Fruit fly (Drosophila melanogaster) whole organism, embryonic: ENCODE measurements around the gene CG2120.

Experiments used
- Atf3 ChIP-seq: fragments of 200-800 bp; sonication (Bioruptor generic); optimal IDR thresholded peaks from 3 replicates; lab custom pipeline; 2016; ENCODE audit warnings: missing biosample characterization, missing genetic modification characterization
- B-H2 ChIP-seq: fragments of 200-800 bp; sonication (Bioruptor generic); optimal IDR thresholded peaks from 2 replicates; lab custom pipeline; 2018; ENCODE audit warnings: missing biosample characterization, mild to moderate bottlenecking, missing genetic modification characterization
- CG10462 ChIP-seq: fragments of 200-800 bp; sonication (Bioruptor generic); optimal IDR thresholded peaks from 2 replicates; lab custom pipeline; 2016; ENCODE audit warnings: missing biosample characterization, missing genetic modification characterization
- CG10654 ChIP-seq: fragments of 200-800 bp; sonication (Bioruptor generic); optimal IDR thresholded peaks from 2 replicates; lab custom pipeline; 2016; ENCODE audit warnings: missing biosample characterization, missing genetic modification characterization
- CG13287 ChIP-seq: fragments of 200-800 bp; sonication (Bioruptor generic); IDR thresholded peaks from 2 replicates; pipeline ENCODE4 v1.3.6; 2022; ENCODE audit warnings: missing biosample characterization, missing genetic modification characterization; ENCODE audit not compliant: partially characterized antibody
- CG13624 ChIP-seq: fragments of 200-800 bp; sonication (Bioruptor generic); optimal IDR thresholded peaks from 2 replicates; lab custom pipeline; 2016; ENCODE audit warnings: missing biosample characterization, missing genetic modification characterization
- CG14050 ChIP-seq: fragments of 200-800 bp; sonication (Bioruptor generic); IDR thresholded peaks from 3 replicates; pipeline ENCODE4 v1.3.6; 2022; ENCODE audit warnings: missing biosample characterization, missing genetic modification characterization
- CG14710 ChIP-seq: fragments of 200-800 bp; sonication (Bioruptor generic); optimal IDR thresholded peaks from 3 replicates; lab custom pipeline; 2019; ENCODE audit warnings: missing biosample characterization, mild to moderate bottlenecking, missing genetic modification characterization, moderate library complexity
- CG18011 ChIP-seq: fragments of 200-800 bp; sonication (Bioruptor generic); optimal IDR thresholded peaks from 2 replicates; lab custom pipeline; 2017; ENCODE audit warnings: missing biosample characterization, missing genetic modification characterization, mild to moderate bottlenecking, moderate library complexity, missing genotype
- CG18262 ChIP-seq: fragments of 200-800 bp; optimal IDR thresholded peaks from 3 replicates; lab custom pipeline; 2019; ENCODE audit warnings: missing biosample characterization, mild to moderate bottlenecking, missing genetic modification characterization, moderate library complexity
- CG2120 ChIP-seq: fragments of 200-800 bp; sonication (Bioruptor generic); optimal IDR thresholded peaks from 3 replicates; lab custom pipeline; 2016; ENCODE audit warnings: missing biosample characterization, missing genetic modification characterization
- CG2712 ChIP-seq: fragments of 200-800 bp; optimal IDR thresholded peaks from 3 replicates; lab custom pipeline; 2019; ENCODE audit warnings: missing biosample characterization, mild to moderate bottlenecking, missing genetic modification characterization, moderate library complexity
- CG32767 ChIP-seq: fragments of 200-800 bp; sonication (Bioruptor generic); IDR thresholded peaks from 2 replicates; pipeline ENCODE4 v1.3.6; 2022; ENCODE audit warnings: missing biosample characterization, missing genetic modification characterization
- CG3847 ChIP-seq: fragments of 200-800 bp; sonication (Bioruptor generic); IDR thresholded peaks from 2 replicates; pipeline ENCODE4 v1.3.6; 2022; ENCODE audit warnings: missing biosample characterization, missing genetic modification characterization
- CG8281 ChIP-seq: fragments of 200-800 bp; sonication (Bioruptor generic); optimal IDR thresholded peaks from 2 replicates; lab custom pipeline; 2018; ENCODE audit warnings: missing biosample characterization, mild to moderate bottlenecking, missing genetic modification characterization, moderate library complexity
- CTCF ChIP-seq: fragments of 200-800 bp; sonication (Bioruptor generic); optimal IDR thresholded peaks from 2 replicates; lab custom pipeline; 2017; ENCODE audit warnings: missing biosample characterization, mild to moderate bottlenecking, missing genetic modification characterization, moderate library complexity
- CoRest ChIP-seq: fragments of 200-800 bp; sonication (Bioruptor generic); optimal IDR thresholded peaks from 3 replicates; lab custom pipeline; 2018; ENCODE audit warnings: missing biosample characterization, mild to moderate bottlenecking, missing genetic modification characterization, moderate library complexity
- Deaf1 ChIP-seq: fragments of 200-800 bp; optimal IDR thresholded peaks from 3 replicates; lab custom pipeline; 2019; ENCODE audit warnings: missing biosample characterization, mild to moderate bottlenecking, missing genetic modification characterization, moderate library complexity
- Dref ChIP-seq: fragments of 200-800 bp; sonication (Bioruptor generic); IDR thresholded peaks from 2 replicates; pipeline ENCODE4 v1.3.6; 2022; ENCODE audit warnings: missing biosample characterization, missing genetic modification characterization
- Drgx ChIP-seq: fragments of 200-800 bp; sonication (Bioruptor generic); IDR thresholded peaks from 2 replicates; pipeline ENCODE4 v1.3.6; 2022; ENCODE audit warnings: missing biosample characterization, missing genetic modification characterization
- HmgZ ChIP-seq: fragments of 200-800 bp; sonication (Bioruptor generic); optimal IDR thresholded peaks from 2 replicates; lab custom pipeline; 2018; ENCODE audit warnings: missing biosample characterization, mild to moderate bottlenecking, missing genetic modification characterization
- MBD-R2 ChIP-seq: fragments of 200-800 bp; sonication (Bioruptor generic); IDR thresholded peaks from 2 replicates; pipeline ENCODE4 v1.3.6; 2022; ENCODE audit warnings: missing biosample characterization, missing genetic modification characterization
- MESR4 ChIP-seq: fragments of 200-800 bp; sonication (Bioruptor generic); optimal IDR thresholded peaks from 2 replicates; lab custom pipeline; 2018; ENCODE audit warnings: missing biosample characterization, mild to moderate bottlenecking, missing genetic modification characterization, moderate library complexity
- NK7.1 ChIP-seq: fragments of 200-800 bp; sonication (Bioruptor generic); optimal IDR thresholded peaks from 3 replicates; lab custom pipeline; 2016; ENCODE audit warnings: missing biosample characterization, missing genetic modification characterization
- Oaz ChIP-seq: fragments of 200-800 bp; sonication (Bioruptor generic); IDR thresholded peaks from 2 replicates; pipeline ENCODE4 v1.3.6; 2022; ENCODE audit warnings: missing biosample characterization, missing genetic modification characterization
- Six4 ChIP-seq: fragments of 200-800 bp; sonication (Bioruptor generic); optimal IDR thresholded peaks from 2 replicates; lab custom pipeline; 2016; ENCODE audit warnings: missing biosample characterization, missing genetic modification characterization
- YL-1 ChIP-seq: fragments of 200-800 bp; sonication (Bioruptor generic); optimal IDR thresholded peaks from 3 replicates; lab custom pipeline; 2017; ENCODE audit warnings: missing biosample characterization, mild to moderate bottlenecking, missing genetic modification characterization
- bbx ChIP-seq: fragments of 200-800 bp; sonication (Bioruptor generic); IDR thresholded peaks from 2 replicates; pipeline ENCODE4 v1.3.6; 2022; ENCODE audit warnings: missing biosample characterization, missing genetic modification characterization; ENCODE audit not compliant: partially characterized antibody
- cg ChIP-seq: fragments of 200-800 bp; sonication (Bioruptor generic); optimal IDR thresholded peaks from 3 replicates; lab custom pipeline; 2019; ENCODE audit warnings: missing biosample characterization, mild to moderate bottlenecking, missing genetic modification characterization, moderate library complexity
- ci ChIP-seq: fragments of 200-800 bp; sonication (Bioruptor generic); IDR thresholded peaks from 3 replicates; pipeline ENCODE4 v1.3.6; 2022; ENCODE audit warnings: missing biosample characterization, missing genetic modification characterization
- crol ChIP-seq: fragments of 200-800 bp; sonication (Bioruptor generic); IDR thresholded peaks from 2 replicates; pipeline ENCODE4 v1.3.6; 2022; ENCODE audit warnings: missing biosample characterization, missing genetic modification characterization
- crp ChIP-seq, 2 experiments: fragments of 200-800 bp; sonication (Bioruptor generic); optimal IDR thresholded peaks; 2 replicates in 1 of 2; 3 replicates in 1 of 2; lab custom pipeline; 2017; ENCODE audit warnings: missing biosample characterization in 2 of 2, missing genetic modification characterization in 2 of 2, mild to moderate bottlenecking in 1 of 2, moderate library complexity in 1 of 2
- dysf ChIP-seq: fragments of 200-800 bp; sonication (Bioruptor generic); IDR thresholded peaks from 3 replicates; pipeline ENCODE4 v1.3.6; 2022; ENCODE audit warnings: missing biosample characterization, missing genetic modification characterization
- grau ChIP-seq: fragments of 200-800 bp; optimal IDR thresholded peaks from 3 replicates; lab custom pipeline; 2019; ENCODE audit warnings: missing biosample characterization, mild to moderate bottlenecking, missing genetic modification characterization, moderate library complexity
- hb ChIP-seq: fragments of 200-800 bp; sonication (Bioruptor generic); IDR thresholded peaks from 3 replicates; pipeline ENCODE4 v1.3.6; 2022; ENCODE audit warnings: missing biosample characterization, missing genetic modification characterization; ENCODE audit not compliant: partially characterized antibody
- insv ChIP-seq, 2 experiments: fragments of 200-800 bp; sonication (Bioruptor generic); optimal IDR thresholded peaks; 3 replicates each; lab custom pipeline; 2016 to 2018; ENCODE audit warnings: missing biosample characterization in 2 of 2, missing genetic modification characterization in 2 of 2
- kah ChIP-seq: fragments of 200-800 bp; sonication (Bioruptor generic); optimal IDR thresholded peaks from 2 replicates; lab custom pipeline; 2018; ENCODE audit warnings: missing biosample characterization, mild to moderate bottlenecking, missing genetic modification characterization
- onecut ChIP-seq: fragments of 200-800 bp; sonication (Bioruptor generic); IDR thresholded peaks from 2 replicates; pipeline ENCODE4 v1.3.6; 2022; ENCODE audit warnings: missing biosample characterization, missing genetic modification characterization
- p53 ChIP-seq: fragments of 200-800 bp; sonication (Bioruptor generic); optimal IDR thresholded peaks from 2 replicates; lab custom pipeline; 2016; ENCODE audit warnings: missing biosample characterization, missing genetic modification characterization
- pzg ChIP-seq: fragments of 200-800 bp; sonication (Bioruptor generic); optimal IDR thresholded peaks from 3 replicates; lab custom pipeline; 2018; ENCODE audit warnings: missing biosample characterization, mild to moderate bottlenecking, missing genetic modification characterization, moderate library complexity
- sens ChIP-seq: fragments of 200-800 bp; sonication (Bioruptor generic); peaks from one replicate; lab custom pipeline; 2016; ENCODE audit warnings: missing biosample characterization, missing genetic modification characterization
- slou ChIP-seq: fragments of 200-800 bp; sonication (Bioruptor generic); optimal IDR thresholded peaks from 3 replicates; lab custom pipeline; 2016; ENCODE audit warnings: missing biosample characterization, missing genetic modification characterization
- sob ChIP-seq: fragments of 200-800 bp; sonication (Bioruptor generic); IDR thresholded peaks from 2 replicates; pipeline ENCODE4 v1.3.6; 2022; ENCODE audit warnings: missing biosample characterization, missing genetic modification characterization
- trem ChIP-seq: fragments of 200-800 bp; optimal IDR thresholded peaks from 3 replicates; lab custom pipeline; 2019; ENCODE audit warnings: missing biosample characterization, mild to moderate bottlenecking, missing genetic modification characterization, moderate library complexity
- tx ChIP-seq: fragments of 200-800 bp; sonication (Bioruptor generic); optimal IDR thresholded peaks from 2 replicates; lab custom pipeline; 2016; ENCODE audit warnings: missing biosample characterization, missing genetic modification characterization
- unc-4 ChIP-seq: fragments of 200-800 bp; sonication (Bioruptor generic); IDR thresholded peaks from 2 replicates; pipeline ENCODE4 v1.3.6; 2022; ENCODE audit warnings: missing biosample characterization, missing genetic modification characterization; ENCODE audit not compliant: partially characterized antibody
- usp ChIP-seq: fragments of >200 bp; optimal IDR thresholded peaks from 2 replicates; lab custom pipeline; 2017; ENCODE audit warnings: missing biosample characterization, missing genetic modification characterization
- zf30C ChIP-seq: fragments of 200-800 bp; sonication (Bioruptor generic); optimal IDR thresholded peaks from 3 replicates; lab custom pipeline; 2018; ENCODE audit warnings: missing biosample characterization, mild to moderate bottlenecking, missing genetic modification characterization

CG2120 gene

DNA sequence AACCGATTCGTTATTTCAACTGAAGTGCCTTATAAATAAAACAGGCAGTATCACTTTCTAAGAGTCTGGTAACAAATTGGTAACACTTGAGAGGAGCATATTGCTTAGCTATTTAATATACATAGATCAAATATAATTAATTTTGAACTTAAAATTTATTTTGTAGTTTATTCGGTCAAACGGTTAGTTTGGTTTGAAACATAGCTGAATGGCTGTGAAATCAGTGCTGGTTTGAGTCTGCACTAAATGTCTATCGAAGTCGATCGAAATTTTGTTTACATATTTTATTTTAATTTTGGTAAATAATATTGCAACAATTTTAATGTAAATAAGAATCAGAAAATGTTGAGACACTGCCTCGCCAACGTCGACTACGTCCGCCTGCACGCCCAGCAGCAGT lies 12.9 kb downstream of the CG2120 start, which contains the start of gene CG10959 (continued):
- TF ChIP-seq tx (GFP tag; lab: Kevin White, UChicago) (no peak), Drgx (no peak), CG18011 (GFP tag; lab: Kevin White, UChicago) (peak; percentile 23), dysf (GFP tag; lab: Robert Waterston, UW) (no peak), zf30C (GFP tag; lab: Kevin White, UChicago) (no peak), p53 (no peak), CG18262 (tag; lab: Kevin White, UChicago) (no peak), CG10654 (GFP tag; lab: Kevin White, UChicago) (no peak), unc-4 (no peak), grau (no peak), Six4 (GFP tag; lab: Kevin White, UChicago) (no peak), Oaz (GFP tag; lab: Robert Waterston, UW) (no peak), hb (GFP tag; lab: Robert Waterston, UW) (no peak), Dref (GFP tag; lab: Robert Waterston, UW) (peak; percentile 66)

DNA sequence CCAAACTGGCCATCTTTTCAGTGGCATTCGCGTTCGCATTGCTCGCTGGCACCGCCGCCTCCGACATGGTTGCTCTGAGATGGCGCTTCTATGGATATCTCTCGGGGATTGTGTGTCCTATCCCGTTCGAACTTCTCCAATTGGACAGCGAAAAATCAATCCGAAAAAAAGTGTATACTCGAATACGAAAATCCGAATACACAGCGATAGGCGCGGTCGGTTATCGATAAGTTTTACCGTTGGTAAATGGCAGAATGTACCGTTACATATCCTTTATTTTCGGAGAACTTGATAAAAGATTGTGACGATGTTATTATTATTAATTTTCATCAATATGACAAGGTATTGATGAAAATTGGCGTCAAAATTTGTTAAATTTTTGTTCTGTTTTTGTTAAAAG lies 16.5 kb downstream of the CG2120 start, which contains the start of gene Gbeta5:
TSS of gene Gbeta5 (minus strand) at position 199 of the 400 bp plus-strand sequence.
- TF ChIP-seq bbx (GFP tag; lab: Robert Waterston, UW) = peak; percentile 14; the same call in 1 of the 2 replicates
- peak; percentile 70; the same call in 1 of the 2 replicates for TF ChIP-seq CG32767 (GFP tag; lab: Robert Waterston, UW)
- TF ChIP-seq CG10462 (GFP tag; lab: Kevin White, UChicago) = peak; percentile 17
- TF ChIP-seq NK7.1 (GFP tag; lab: Kevin White, UChicago) = no peak
- peak; percentile 66 for TF ChIP-seq MESR4 (GFP tag; lab: Kevin White, UChicago)
- peak; percentile 49 for TF ChIP-seq Dref (GFP tag; lab: Robert Waterston, UW)
- no peak for TF ChIP-seq Atf3 (GFP tag; lab: Kevin White, UChicago)
- peak; percentile 53 for TF ChIP-seq onecut
- no peak for TF ChIP-seq CG14050 (GFP tag; lab: Robert Waterston, UW)
- peak; percentile 15 for TF ChIP-seq sens (GFP tag; lab: Kevin White, UChicago)
- TF ChIP-seq Deaf1 = no peak
- TF ChIP-seq insv (GFP tag; optimal IDR thresholded peaks at IDR 0.05; lab: Kevin White, UChicago) = peak in 1 of 2 experiments; percentile 83
- peak; percentile 17 for TF ChIP-seq CG14710 (tag; lab: Kevin White, UChicago)
- TF ChIP-seq MBD-R2 = 0 out of 2 replicates have a peak, but pooled peaks have one; percentile 8

DNA sequence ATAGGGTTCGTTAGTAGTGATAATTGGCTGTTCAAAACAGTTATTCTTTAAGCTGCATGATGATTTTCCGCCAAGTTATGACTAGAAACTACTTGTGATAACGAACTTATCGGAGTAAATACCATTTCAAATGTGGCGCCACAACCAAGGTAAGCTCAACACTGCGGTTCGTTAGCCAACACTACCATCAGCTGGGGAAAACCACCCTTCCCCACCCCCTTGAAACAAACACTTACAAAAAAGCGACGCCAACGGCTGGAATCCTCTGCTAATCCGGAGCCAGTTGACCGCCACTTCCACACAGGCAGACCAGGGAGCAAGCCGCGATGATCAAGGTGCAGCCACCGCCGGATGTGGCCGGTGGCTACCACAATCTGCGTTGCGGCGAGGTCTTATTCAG lies 17.1 kb downstream of the CG2120 start, which contains the start of gene CG18262:
TSS of gene CG18262 (plus strand) at position 231 of the 400 bp plus-strand sequence.
- TF ChIP-seq unc-4 = 0 out of 2 replicates have a peak, but pooled peaks have one; percentile 19
- TF ChIP-seq YL-1 (GFP tag; lab: Kevin White, UChicago) = no peak
- 0 out of 2 replicates have a peak, but pooled peaks have one; percentile 16 for TF ChIP-seq sob (GFP tag; lab: Robert Waterston, UW)
- peak; percentile 12 for TF ChIP-seq HmgZ (tag; lab: Kevin White, UChicago)
- TF ChIP-seq crol = peak; percentile 83
- TF ChIP-seq crp (GFP tag; optimal IDR thresholded peaks at IDR 0.05; lab: Kevin White, UChicago) = peak; percentile 23 to 87
- TF ChIP-seq Deaf1 = no peak
- TF ChIP-seq pzg (GFP tag; lab: Kevin White, UChicago) = peak; percentile 49
- peak; percentile 28; the same call in 1 of the 2 replicates for TF ChIP-seq CG3847
- TF ChIP-seq CoRest (tag; lab: Kevin White, UChicago) = peak; percentile 8
- TF ChIP-seq CG2712 (tag; lab: Kevin White, UChicago) = no peak
- no peak for TF ChIP-seq CG8281 (tag; lab: Kevin White, UChicago)
- 0 out of 3 replicates have a peak, but pooled peaks have one; percentile 26 for TF ChIP-seq ci (GFP tag; lab: Robert Waterston, UW)
- peak; percentile 8; the same call in 1 of the 2 replicates for TF ChIP-seq CG13287 (GFP tag; lab: Robert Waterston, UW)
- no peak for TF ChIP-seq slou (GFP tag; lab: Kevin White, UChicago)
- TF ChIP-seq CG13624 (GFP tag; lab: Kevin White, UChicago) = peak; percentile 21
- TF ChIP-seq MESR4 (GFP tag; lab: Kevin White, UChicago) = peak; percentile 39
- peak; percentile 27 for TF ChIP-seq CG2120 (GFP tag; lab: Kevin White, UChicago)
- peak; percentile 6 for TF ChIP-seq cg (GFP tag; lab: Kevin White, UChicago)
- peak; percentile 23 for TF ChIP-seq CTCF
- no peak for TF ChIP-seq kah (GFP tag; lab: Kevin White, UChicago)
- TF ChIP-seq trem = no peak
- TF ChIP-seq usp (GFP tag; lab: Kevin White, UChicago) = no peak
- TF ChIP-seq B-H2 (GFP tag; lab: Kevin White, UChicago) = peak; percentile 14
